Worm (Caenorhabditis elegans): ENCODE data around the gene R12B2.8.

ce11 chrIII:5785273-5785929 is 38.3 kb upstream of the R12B2.8 start, which contains the start of gene Y37B11A.3:
- TF ChIP-seq ces-1 (GFP tag; optimal IDR thresholded peaks at IDR 0.05) (no peak), ceh-28 (tag; optimal IDR thresholded peaks at IDR 0.05) (no peak), madf-9 (GFP tag; conservative IDR thresholded peaks at IDR 0.05) (no peak)

All from whole organism, L4 larva.